Worm (Caenorhabditis elegans): ENCODE measurements around the gene M70.2.
A peak's percentile ranks its signal among the peaks of the same experiment; 100 is the strongest.
"Not testable (repeated sequence)": the region's sequence is repeated elsewhere in the genome, so short reads cannot be mapped to it uniquely, and the experiment has no call there.

The M70.2 gene

ce11 chrIV:2275545-2275944, 32.7 kb downstream of the M70.2 start, which contains the start of gene M70.5:
TSS of gene M70.5 (minus strand) at chrIV:2275622.
- TF ChIP-seq ztf-11, ceh-39, elt-3 (tag; optimal IDR thresholded peaks at IDR 0.05): not testable (repeated sequence)

DNA sequence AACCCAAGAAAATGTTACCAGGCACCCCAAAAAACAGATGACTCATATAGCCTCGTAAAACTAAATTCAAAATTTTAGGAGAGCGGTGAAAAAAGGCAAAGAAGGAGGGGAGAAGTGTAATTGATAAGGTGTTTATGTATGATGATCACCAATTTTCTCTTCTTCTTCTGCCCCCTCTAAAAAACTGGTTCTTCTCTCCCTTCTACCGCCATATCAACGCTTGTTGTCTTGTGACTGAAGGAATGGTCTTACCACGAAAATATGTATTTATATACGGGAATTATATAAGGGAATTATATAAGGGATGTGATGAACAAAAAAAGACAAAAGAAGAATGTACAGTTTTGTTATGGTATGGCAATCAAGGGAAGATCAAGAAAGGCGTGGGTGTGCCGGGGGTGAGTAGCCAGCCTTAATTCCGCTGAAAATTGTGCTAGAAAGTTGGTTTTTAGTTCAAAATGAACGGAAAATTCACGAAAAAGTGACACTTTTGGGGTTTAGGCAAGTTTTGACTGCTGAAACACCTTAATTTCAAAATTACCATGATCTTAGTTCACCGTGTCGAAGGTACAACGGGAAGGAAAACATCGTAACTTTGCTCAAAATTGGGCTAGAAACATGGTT, 38.6 kb downstream of the M70.2 start:
- no peak for TF ChIP-seq ztf-11 (tag; optimal IDR thresholded peaks at IDR 0.05)
- no peak for TF ChIP-seq M03D4.4 (tag; optimal IDR thresholded peaks at IDR 0.05)
- no peak for TF ChIP-seq ceh-43 (GFP tag; optimal IDR thresholded peaks at IDR 0.05)

DNA sequence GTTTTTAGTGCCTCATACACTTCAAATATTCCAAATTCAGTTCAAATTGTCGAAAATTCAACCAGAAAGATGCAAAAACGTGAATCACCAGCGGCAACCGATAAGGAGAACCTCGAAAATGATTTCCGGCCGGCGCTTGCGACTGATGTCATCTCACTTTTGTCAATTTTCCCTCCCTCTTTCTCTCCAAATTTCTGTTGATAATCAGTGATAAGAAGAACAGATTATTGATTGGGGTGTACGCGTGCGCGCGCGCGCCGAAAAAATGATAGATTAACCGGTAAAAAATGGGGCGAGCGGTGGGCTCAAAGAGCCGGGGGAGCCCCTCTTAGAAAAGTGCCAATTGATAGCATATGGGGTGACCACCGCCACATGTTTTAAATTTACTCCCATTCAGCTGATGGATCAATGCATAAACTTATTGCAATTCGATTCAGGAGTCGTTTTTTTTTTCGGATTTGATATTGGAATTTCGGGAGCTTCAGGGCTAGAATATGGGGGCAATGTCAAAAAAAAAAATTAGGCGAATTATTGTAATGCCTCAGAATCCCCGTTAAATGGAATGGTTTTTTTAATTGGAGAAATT, 41.7 kb downstream of the M70.2 start:
- TF ChIP-seq ham-2 (GFP tag; optimal IDR thresholded peaks at IDR 0.05): no peak
- no peak for TF ChIP-seq lin-32 (GFP tag; optimal IDR thresholded peaks at IDR 0.05)
- no peak for TF ChIP-seq sptf-1 (tag; optimal IDR thresholded peaks at IDR 0.05)
- no peak for TF ChIP-seq ztf-11 (tag; optimal IDR thresholded peaks at IDR 0.05)
- TF ChIP-seq unc-62 (GFP tag; optimal IDR thresholded peaks at IDR 0.05): no peak
- no peak for TF ChIP-seq ceh-83 (GFP tag; optimal IDR thresholded peaks at IDR 0.05)

- TF ChIP-seq hlh-1 (tag; optimal IDR thresholded peaks at IDR 0.05) (peak; percentile 11), mab-5 (tag; optimal IDR thresholded peaks at IDR 0.05) (no peak), nhr-2 (tag; optimal IDR thresholded peaks at IDR 0.05) (peak; percentile 56), unc-62 (GFP tag; optimal IDR thresholded peaks at IDR 0.05) (peak; percentile 75), ham-2 (GFP tag; optimal IDR thresholded peaks at IDR 0.05) (no peak)
Measured at ce11 chrIV:2292119-2292518, 49.3 kb downstream of the M70.2 start.
